Fruit fly (Drosophila melanogaster) whole organism, embryonic: ENCODE measurements around the gene Gr61a.

Experiments used
- Abd-B ChIP-seq: fragments of 200-800 bp; sonication (Bioruptor generic); optimal IDR thresholded peaks from 2 replicates; lab custom pipeline; 2018; ENCODE audit warnings: missing biosample characterization, mild to moderate bottlenecking, missing genetic modification characterization, moderate library complexity
- Aef1 ChIP-seq: fragments of 200-800 bp; sonication (Bioruptor generic); IDR thresholded peaks from 3 replicates; pipeline ENCODE4 v1.3.6; 2022; ENCODE audit warnings: missing biosample characterization, missing genetic modification characterization
- Antp ChIP-seq: fragments of 200-800 bp; sonication (Bioruptor generic); optimal IDR thresholded peaks from 3 replicates; lab custom pipeline; 2016; ENCODE audit warnings: missing biosample characterization, missing genetic modification characterization
- B-H1 ChIP-seq: fragments of 200-800 bp; sonication (Bioruptor generic); IDR thresholded peaks from 3 replicates; pipeline ENCODE4 v1.3.6; 2022; ENCODE audit warnings: missing biosample characterization, missing genetic modification characterization
- Blimp-1 ChIP-seq: fragments of 200-800 bp; sonication (Bioruptor generic); optimal IDR thresholded peaks from 3 replicates; lab custom pipeline; 2018; ENCODE audit warnings: missing biosample characterization, missing genetic modification characterization, mild to moderate bottlenecking, moderate library complexity, missing genetic modification reagents
- CG10274 ChIP-seq: fragments of 200-800 bp; sonication (Bioruptor generic); optimal IDR thresholded peaks from 3 replicates; lab custom pipeline; 2017; ENCODE audit warnings: missing biosample characterization, mild to moderate bottlenecking, missing genetic modification characterization
- CG1233 ChIP-seq: fragments of 200-800 bp; sonication (Bioruptor generic); optimal IDR thresholded peaks from 4 replicates; lab custom pipeline; 2018; ENCODE audit warnings: missing biosample characterization, mild to moderate bottlenecking, missing genetic modification characterization
- CG12942 ChIP-seq: fragments of 200-800 bp; sonication (Bioruptor generic); optimal IDR thresholded peaks from 3 replicates; lab custom pipeline; 2016; ENCODE audit warnings: missing biosample characterization, missing genetic modification characterization
- CG13123 ChIP-seq: fragments of 200-800 bp; sonication (Bioruptor generic); optimal IDR thresholded peaks from 2 replicates; lab custom pipeline; 2016; ENCODE audit warnings: missing biosample characterization, missing genetic modification characterization
- CG13424 ChIP-seq: fragments of 200-800 bp; sonication (Bioruptor generic); optimal IDR thresholded peaks from 2 replicates; lab custom pipeline; 2019; ENCODE audit warnings: missing biosample characterization, mild to moderate bottlenecking, missing genetic modification characterization, moderate library complexity
- CG14050 ChIP-seq: fragments of 200-800 bp; sonication (Bioruptor generic); IDR thresholded peaks from 3 replicates; pipeline ENCODE4 v1.3.6; 2022; ENCODE audit warnings: missing biosample characterization, missing genetic modification characterization
- CG17359 ChIP-seq: fragments of 200-800 bp; sonication (Bioruptor generic); optimal IDR thresholded peaks from 3 replicates; lab custom pipeline; 2018; ENCODE audit warnings: missing biosample characterization, mild to moderate bottlenecking, missing genetic modification characterization, moderate library complexity
- CG17802 ChIP-seq: fragments of 200-800 bp; sonication (Bioruptor generic); optimal IDR thresholded peaks from 2 replicates; lab custom pipeline; 2018; ENCODE audit warnings: missing biosample characterization, mild to moderate bottlenecking, missing genetic modification characterization, moderate library complexity
- CG31365 ChIP-seq: fragments of 200-800 bp; sonication (Bioruptor generic); optimal IDR thresholded peaks from 2 replicates; lab custom pipeline; 2018; ENCODE audit warnings: missing biosample characterization, mild to moderate bottlenecking, missing genetic modification characterization
- CG32767 ChIP-seq: fragments of 200-800 bp; sonication (Bioruptor generic); IDR thresholded peaks from 2 replicates; pipeline ENCODE4 v1.3.6; 2022; ENCODE audit warnings: missing biosample characterization, missing genetic modification characterization
- CG3995 ChIP-seq: fragments of 200-800 bp; sonication (Bioruptor generic); optimal IDR thresholded peaks from 3 replicates; lab custom pipeline; 2016; ENCODE audit warnings: missing biosample characterization, missing genetic modification characterization
- CG4617 ChIP-seq: fragments of 200-800 bp; sonication (Bioruptor generic); optimal IDR thresholded peaks from 3 replicates; lab custom pipeline; 2016; ENCODE audit warnings: missing biosample characterization, missing genetic modification characterization, borderline replicate concordance
- CG6175 ChIP-seq: fragments of 200-800 bp; sonication (Bioruptor generic); IDR thresholded peaks from 3 replicates; pipeline ENCODE4 v1.3.6; 2022; ENCODE audit warnings: missing biosample characterization, missing genetic modification characterization
- CG6813 ChIP-seq: fragments of 200-800 bp; sonication (Bioruptor generic); optimal IDR thresholded peaks from 2 replicates; lab custom pipeline; 2017; ENCODE audit warnings: missing biosample characterization, missing genetic modification characterization, mild to moderate bottlenecking, moderate library complexity, missing genetic modification reagents
- CG9437 ChIP-seq: fragments of 200-800 bp; sonication (Bioruptor generic); optimal IDR thresholded peaks from 2 replicates; lab custom pipeline; 2018; ENCODE audit warnings: missing biosample characterization, mild to moderate bottlenecking, missing genetic modification characterization
- CG9609 ChIP-seq: fragments of 200-800 bp; sonication (Bioruptor generic); optimal IDR thresholded peaks from 3 replicates; lab custom pipeline; 2016; ENCODE audit warnings: missing biosample characterization, missing genetic modification characterization
- CG9727 ChIP-seq: fragments of 200-800 bp; sonication (Bioruptor generic); optimal IDR thresholded peaks from 3 replicates; lab custom pipeline; 2017; ENCODE audit warnings: missing biosample characterization, mild to moderate bottlenecking, missing genetic modification characterization
- Dip3 ChIP-seq: fragments of 200-800 bp; sonication (Bioruptor generic); optimal IDR thresholded peaks from 3 replicates; lab custom pipeline; 2016; ENCODE audit warnings: missing biosample characterization, missing genetic modification characterization
- Doc3 ChIP-seq: fragments of 200-800 bp; sonication (Bioruptor generic); IDR thresholded peaks from 3 replicates; pipeline ENCODE4 v1.3.6; 2022; ENCODE audit warnings: missing biosample characterization, missing genetic modification characterization; ENCODE audit not compliant: partially characterized antibody
- Fer2 ChIP-seq: fragments of 200-800 bp; sonication (Bioruptor generic); optimal IDR thresholded peaks from 2 replicates; lab custom pipeline; 2018; ENCODE audit warnings: missing biosample characterization, mild to moderate bottlenecking, missing genetic modification characterization, moderate library complexity
- Fer3 ChIP-seq: fragments of 200-800 bp; sonication (Bioruptor generic); optimal IDR thresholded peaks from 2 replicates; lab custom pipeline; 2018; ENCODE audit warnings: missing biosample characterization, mild to moderate bottlenecking, missing genetic modification characterization, moderate library complexity
- HHEX ChIP-seq: fragments of 200-800 bp; sonication (Bioruptor generic); optimal IDR thresholded peaks from 3 replicates; lab custom pipeline; 2017; ENCODE audit warnings: missing biosample characterization, mild to moderate bottlenecking, missing genetic modification characterization, missing genetic modification reagents
- Hand ChIP-seq: fragments of 200-800 bp; sonication (Bioruptor generic); optimal IDR thresholded peaks from 2 replicates; lab custom pipeline; 2017; ENCODE audit warnings: mild to moderate bottlenecking, missing biosample characterization, missing genetic modification reagents, missing genetic modification characterization
- Hey ChIP-seq: fragments of 200-800 bp; sonication (Bioruptor generic); optimal IDR thresholded peaks from 3 replicates; lab custom pipeline; 2018; ENCODE audit warnings: missing biosample characterization, mild to moderate bottlenecking, missing genetic modification characterization
- MESR4 ChIP-seq: fragments of 200-800 bp; sonication (Bioruptor generic); optimal IDR thresholded peaks from 2 replicates; lab custom pipeline; 2018; ENCODE audit warnings: missing biosample characterization, mild to moderate bottlenecking, missing genetic modification characterization, moderate library complexity
- Med ChIP-seq: fragments of 200-800 bp; sonication (Bioruptor generic); peaks from one replicate; lab custom pipeline; 2016; ENCODE audit warnings: missing biosample characterization, missing genetic modification characterization, mild to moderate bottlenecking, inconsistent platforms, moderate library complexity
- NK7.1 ChIP-seq: fragments of 200-800 bp; sonication (Bioruptor generic); optimal IDR thresholded peaks from 3 replicates; lab custom pipeline; 2016; ENCODE audit warnings: missing biosample characterization, missing genetic modification characterization
- Oaz ChIP-seq: fragments of 200-800 bp; sonication (Bioruptor generic); IDR thresholded peaks from 2 replicates; pipeline ENCODE4 v1.3.6; 2022; ENCODE audit warnings: missing biosample characterization, missing genetic modification characterization
- Pdp1 ChIP-seq, 2 experiments: fragments of 200-800 bp; sonication (Bioruptor generic); optimal IDR thresholded peaks; 3 replicates each; lab custom pipeline; 2016; ENCODE audit warnings: missing biosample characterization in 2 of 2, missing genetic modification characterization in 2 of 2, mild to moderate bottlenecking in 1 of 2, moderate library complexity in 1 of 2
- TFAM ChIP-seq: fragments of 200-800 bp; sonication (Bioruptor generic); optimal IDR thresholded peaks from 2 replicates; lab custom pipeline; 2017; ENCODE audit warnings: missing biosample characterization, missing genetic modification characterization, inconsistent platforms
- Tbp ChIP-seq: fragments of >200 bp; optimal IDR thresholded peaks from 2 replicates; lab custom pipeline; 2018; ENCODE audit warnings: missing biosample characterization, missing genetic modification characterization
- amos ChIP-seq: fragments of 200-800 bp; sonication (Bioruptor generic); IDR thresholded peaks from 2 replicates; pipeline ENCODE4 v1.3.6; 2022; ENCODE audit warnings: missing biosample characterization, missing genetic modification characterization; ENCODE audit not compliant: partially characterized antibody
- caup ChIP-seq: fragments of 200-800 bp; sonication (Bioruptor generic); optimal IDR thresholded peaks from 3 replicates; lab custom pipeline; 2017; ENCODE audit warnings: missing biosample characterization, mild to moderate bottlenecking, missing genetic modification characterization, moderate library complexity; ENCODE audit not compliant: severe bottlenecking
- emc ChIP-seq: fragments of 200-800 bp; sonication (Bioruptor generic); optimal IDR thresholded peaks from 2 replicates; lab custom pipeline; 2016; ENCODE audit warnings: missing biosample characterization, missing genetic modification characterization
- hkb ChIP-seq, 2 experiments: fragments of 200-800 bp in 1 of 2; fragments of >200 bp in 1 of 2; sonication (Bioruptor generic) in 1 of 2; IDR thresholded peaks in 1 of 2; optimal IDR thresholded peaks in 1 of 2; 2 replicates each; pipeline versions ENCODE4 v1.3.6 to Lab custom; 2017 to 2022; ENCODE audit warnings: missing biosample characterization in 1 of 2, missing genetic modification characterization in 1 of 2
- jigr1 ChIP-seq: fragments of 200-800 bp; sonication (Bioruptor generic); IDR thresholded peaks from 3 replicates; pipeline ENCODE4 v1.3.6; 2022; ENCODE audit warnings: missing biosample characterization, missing genetic modification characterization
- kay ChIP-seq: fragments of 200-800 bp; sonication (Bioruptor generic); optimal IDR thresholded peaks from 2 replicates; lab custom pipeline; 2016; ENCODE audit warnings: missing biosample characterization, missing genetic modification characterization
- phol ChIP-seq: fragments of 200-800 bp; sonication (Bioruptor generic); optimal IDR thresholded peaks from 3 replicates; lab custom pipeline; 2018; ENCODE audit warnings: missing biosample characterization, mild to moderate bottlenecking, missing genetic modification characterization, moderate library complexity
- sna ChIP-seq: fragments of 200-800 bp; sonication (Bioruptor generic); IDR thresholded peaks from 2 replicates; pipeline ENCODE4 v1.3.6; 2022; ENCODE audit warnings: missing biosample characterization, missing genetic modification characterization; ENCODE audit not compliant: partially characterized antibody
- sob ChIP-seq: fragments of 200-800 bp; sonication (Bioruptor generic); IDR thresholded peaks from 2 replicates; pipeline ENCODE4 v1.3.6; 2022; ENCODE audit warnings: missing biosample characterization, missing genetic modification characterization
- ssp ChIP-seq: fragments of 200-800 bp; sonication (Bioruptor generic); IDR thresholded peaks from 2 replicates; pipeline ENCODE4 v1.3.6; 2022; ENCODE audit warnings: missing biosample characterization, missing genetic modification characterization
- stc ChIP-seq: fragments of 200-800 bp; sonication (Bioruptor generic); IDR thresholded peaks from 2 replicates; pipeline ENCODE4 v1.3.6; 2022; ENCODE audit warnings: missing biosample characterization, missing genetic modification characterization
- tgo ChIP-seq: fragments of 200-800 bp; sonication (Bioruptor generic); IDR thresholded peaks from 3 replicates; pipeline ENCODE4 v1.3.6; 2022; ENCODE audit warnings: missing biosample characterization, missing genetic modification characterization
- vnd ChIP-seq: fragments of 200-800 bp; sonication (Bioruptor generic); IDR thresholded peaks from 3 replicates; pipeline ENCODE4 v1.3.6; 2022; ENCODE audit warnings: missing biosample characterization, missing genetic modification characterization; ENCODE audit not compliant: partially characterized antibody
- wek ChIP-seq: fragments of 200-800 bp; sonication (Bioruptor generic); optimal IDR thresholded peaks from 3 replicates; lab custom pipeline; 2018; ENCODE audit warnings: missing biosample characterization, mild to moderate bottlenecking, missing genetic modification characterization, moderate library complexity

The Gr61a gene

dm6 chr3L:833878-834277, 7.4 kb upstream of the Gr61a start, which contains the start of gene CG42553 (continued):
- TF ChIP-seq caup (no peak), Oaz (GFP tag; lab: Robert Waterston, UW) (no peak), CG10274 (GFP tag; lab: Kevin White, UChicago) (no peak), CG17802 (tag; lab: Kevin White, UChicago) (peak; percentile 81), Hey (tag; lab: Kevin White, UChicago) (no peak), sob (GFP tag; lab: Robert Waterston, UW) (no peak), CG1233 (GFP tag; lab: Kevin White, UChicago) (no peak), Tbp (GFP tag; lab: Kevin White, UChicago) (no peak), MESR4 (GFP tag; lab: Kevin White, UChicago) (peak; percentile 60), hkb (optimal IDR thresholded peaks at IDR 0.05; lab: Kevin White, UChicago) (no peak), hkb (GFP tag; IDR thresholded peaks at IDR 0.05; lab: Robert Waterston, UW) (no peak), Hand (no peak), ssp (no peak), CG32767 (GFP tag; lab: Robert Waterston, UW) (no peak), Dip3 (GFP tag; lab: Kevin White, UChicago) (no peak), stc (GFP tag; lab: Robert Waterston, UW) (no peak), tgo (GFP tag; lab: Robert Waterston, UW) (no peak), phol (tag; lab: Kevin White, UChicago) (no peak), sna (GFP tag; lab: Robert Waterston, UW) (peak; percentile 28; the same call in 1 of the 2 replicates), CG13424 (tag; lab: Kevin White, UChicago) (no peak), jigr1 (GFP tag; lab: Robert Waterston, UW) (no peak), wek (GFP tag; lab: Kevin White, UChicago) (no peak), CG17359 (tag; lab: Kevin White, UChicago) (no peak), CG3995 (peak; percentile 89), CG9727 (GFP tag; lab: Kevin White, UChicago) (no peak), Med (peak; percentile 82), CG6813 (GFP tag; lab: Kevin White, UChicago) (no peak), B-H1 (GFP tag; lab: Robert Waterston, UW) (no peak), CG9609 (GFP tag; lab: Kevin White, UChicago) (no peak), TFAM (GFP tag; lab: Kevin White, UChicago) (no peak), CG13123 (GFP tag; lab: Kevin White, UChicago) (no peak), Fer3 (no peak), CG12942 (GFP tag; lab: Kevin White, UChicago) (no peak), CG6175 (GFP tag; lab: Robert Waterston, UW) (no peak), Pdp1 (GFP tag; optimal IDR thresholded peaks at IDR 0.05; lab: Kevin White, UChicago) (no peak), Aef1 (GFP tag; lab: Robert Waterston, UW) (no peak), CG4617 (GFP tag; lab: Kevin White, UChicago) (peak; percentile 5), CG31365 (tag; lab: Kevin White, UChicago) (no peak), emc (GFP tag; lab: Kevin White, UChicago) (no peak), vnd (GFP tag; lab: Robert Waterston, UW) (0 out of 3 replicates have a peak, but pooled peaks have one; percentile 15), amos (peak; percentile 60; the same call in 1 of the 2 replicates), CG14050 (GFP tag; lab: Robert Waterston, UW) (no peak), NK7.1 (GFP tag; lab: Kevin White, UChicago) (no peak), Abd-B (no peak), HHEX (GFP tag; lab: Kevin White, UChicago) (no peak), Fer2 (tag; lab: Kevin White, UChicago) (no peak), Doc3 (GFP tag; lab: Robert Waterston, UW) (peak; percentile 48; the same call in 2 of the 3 replicates), Blimp-1 (GFP tag; lab: Kevin White, UChicago) (no peak), kay (no peak), Antp (no peak), CG9437 (GFP tag; lab: Kevin White, UChicago) (no peak)
